Worm (Caenorhabditis elegans): ENCODE results near the gene his-60.

his-60 gene

DNA sequence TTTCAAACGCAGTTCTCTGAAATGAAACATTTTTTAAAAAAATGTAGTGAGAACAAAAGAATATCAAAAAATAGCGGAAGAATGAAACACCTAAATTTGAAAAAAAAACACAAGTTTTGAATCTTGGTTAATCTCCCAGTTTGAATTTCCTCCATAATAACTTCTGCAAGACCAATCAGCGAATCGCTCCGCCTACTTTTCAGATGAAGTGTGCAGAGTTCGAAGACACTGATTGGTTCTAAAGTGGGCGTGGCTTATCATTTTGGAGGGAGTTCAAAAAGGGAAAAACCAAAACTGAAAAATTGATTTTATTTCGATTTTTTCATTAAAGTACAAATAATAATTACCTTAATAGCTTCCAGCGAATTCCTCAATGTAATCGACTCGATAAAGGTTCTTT, 23.0 kb upstream of the his-60 start:
- TF ChIP-seq elt-3 (tag; optimal IDR thresholded peaks at IDR 0.05), result no peak
- no peak for TF ChIP-seq unc-62 (GFP tag; optimal IDR thresholded peaks at IDR 0.05)
- TF ChIP-seq alr-1 (tag; optimal IDR thresholded peaks at IDR 0.05), result no peak
- no peak for TF ChIP-seq R02D3.7 (tag; optimal IDR thresholded peaks at IDR 0.05)

DNA sequence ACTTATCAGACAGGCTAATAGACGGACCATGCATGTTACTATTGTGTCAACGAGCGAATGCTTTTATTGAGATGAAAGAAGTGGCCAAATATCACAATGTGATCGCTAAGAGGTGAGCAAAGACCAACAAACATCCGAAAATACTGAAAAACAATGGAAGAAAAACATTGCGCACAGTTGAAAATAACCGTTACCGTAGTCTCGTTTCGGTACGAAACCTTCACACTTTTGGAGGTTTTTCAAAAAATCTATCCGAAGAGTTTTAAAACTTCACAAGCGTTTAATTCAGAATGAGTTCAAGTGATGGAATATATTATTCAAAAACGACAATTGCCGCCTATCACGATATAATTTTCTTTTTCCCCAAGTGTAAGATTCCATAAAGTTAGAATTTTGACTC, 21.1 kb upstream of the his-60 start:
- TF ChIP-seq lin-39 (tag; optimal IDR thresholded peaks at IDR 0.05) (no peak), lsy-2 (tag; optimal IDR thresholded peaks at IDR 0.05) (peak in 1 of 2 experiments; percentile 87)

DNA sequence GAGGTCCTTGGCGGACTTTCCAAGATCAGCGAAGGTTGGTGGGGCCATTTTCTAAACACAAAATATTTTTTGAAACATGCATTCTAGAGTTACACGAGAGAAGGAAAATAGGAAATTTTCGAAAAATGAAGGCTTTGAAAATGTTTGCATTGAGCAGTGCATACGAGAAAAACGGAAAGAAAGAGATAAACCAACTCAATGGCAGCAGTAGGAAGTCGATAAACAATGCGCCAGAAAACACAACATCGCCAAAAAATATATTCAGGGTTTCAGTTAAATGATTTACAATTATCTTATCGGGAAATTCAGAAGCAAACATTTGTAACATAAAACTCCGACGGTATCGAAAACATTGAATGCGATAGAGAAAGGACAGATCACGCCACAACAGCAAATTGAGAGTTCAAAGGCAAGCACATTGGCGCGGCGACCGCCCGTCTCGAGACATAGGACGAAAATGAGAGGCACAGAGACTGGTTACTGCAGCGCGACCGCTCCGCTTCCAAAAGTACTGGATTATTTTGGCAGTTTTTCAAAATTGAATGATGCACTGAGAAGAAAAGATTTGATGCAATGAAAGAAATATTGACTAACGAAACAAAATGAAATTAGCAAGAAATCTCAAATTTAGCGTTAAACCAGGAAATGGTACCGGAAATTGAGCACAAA, 20.2 kb upstream of the his-60 start, which contains the start of the genes vdac-1 and R05G6.5:
vdac-1 (minus strand) TSS at position 51 of the 669 bp plus-strand sequence.
R05G6.5 (plus strand) TSS at position 527 of the 669 bp plus-strand sequence.
- TF ChIP-seq ztf-1 (GFP tag; conservative IDR thresholded peaks at IDR 0.05) (no peak), peb-1 (tag; optimal IDR thresholded peaks at IDR 0.05) (no peak), C34F6.9 (tag; optimal IDR thresholded peaks at IDR 0.05) (peak; percentile 77), nhr-10 (tag; optimal IDR thresholded peaks at IDR 0.05) (no peak), nhr-23 (tag; optimal IDR thresholded peaks at IDR 0.05) (no peak), nhr-21 (tag; optimal IDR thresholded peaks at IDR 0.05) (peak; percentile 74), nhr-25 (tag; optimal IDR thresholded peaks at IDR 0.05) (peak; percentile 77), nhr-77 (tag; optimal IDR thresholded peaks at IDR 0.05) (no peak), gmeb-1 (tag; optimal IDR thresholded peaks at IDR 0.05) (peak; percentile 89), lsy-2 (tag; optimal IDR thresholded peaks at IDR 0.05) (peak; percentile 49 to 86), nhr-12 (tag; optimal IDR thresholded peaks at IDR 0.05) (no peak), dmd-4 (tag; optimal IDR thresholded peaks at IDR 0.05) (no peak), nhr-237 (tag; optimal IDR thresholded peaks at IDR 0.05) (no peak), egl-27 (tag; optimal IDR thresholded peaks at IDR 0.05) (peak; percentile 42), nhr-11 (tag; optimal IDR thresholded peaks at IDR 0.05) (no peak), crh-2 (tag; optimal IDR thresholded peaks at IDR 0.05) (peak; percentile 92), lin-13 (GFP tag; optimal IDR thresholded peaks at IDR 0.05) (peak; percentile 80), mdl-1 (tag; optimal IDR thresholded peaks at IDR 0.05) (peak; percentile 16 to 61), Y55F3AM.14 (GFP tag; optimal IDR thresholded peaks at IDR 0.05) (no peak), blmp-1 (tag; optimal IDR thresholded peaks at IDR 0.05; ENCODE audit: insufficient read depth) (peak; percentile 57), sem-4 (tag; optimal IDR thresholded peaks at IDR 0.05) (peak; percentile 42), snpc-4 (tag; optimal IDR thresholded peaks at IDR 0.05) (peak; percentile 44), sma-9 (GFP tag; optimal IDR thresholded peaks at IDR 0.05) (peak; percentile 59), sma-9 (tag; optimal IDR thresholded peaks at IDR 0.05) (no peak), unc-55 (GFP tag; optimal IDR thresholded peaks at IDR 0.05) (peak; percentile 85), unc-62 (GFP tag; optimal IDR thresholded peaks at IDR 0.05) (no peak), zag-1 (tag; optimal IDR thresholded peaks at IDR 0.05) (peak; percentile 70), ZK546.5 (tag; optimal IDR thresholded peaks at IDR 0.05) (no peak), ztf-4 (tag; optimal IDR thresholded peaks at IDR 0.05) (peak; percentile 51), nhr-129 (tag; optimal IDR thresholded peaks at IDR 0.05) (peak; percentile 87), ceh-16 (tag; optimal IDR thresholded peaks at IDR 0.05) (peak; percentile 27), mab-5 (tag; optimal IDR thresholded peaks at IDR 0.05) (no peak), R02D3.7 (tag; optimal IDR thresholded peaks at IDR 0.05) (no peak), ztf-11 (tag; optimal IDR thresholded peaks at IDR 0.05) (no peak), unc-39 (tag; optimal IDR thresholded peaks at IDR 0.05) (no peak), elt-3 (tag; optimal IDR thresholded peaks at IDR 0.05) (no peak), nhr-6 (tag; optimal IDR thresholded peaks at IDR 0.05) (peak; percentile 25), elt-1 (tag; optimal IDR thresholded peaks at IDR 0.05) (no peak), ama-1 (optimal IDR thresholded peaks at IDR 0.05) (peak; percentile 80), skn-1 (tag; optimal IDR thresholded peaks at IDR 0.05) (no peak), alr-1 (tag; optimal IDR thresholded peaks at IDR 0.05) (no peak), aly-2 (tag; optimal IDR thresholded peaks at IDR 0.05) (no peak), ceh-82 (tag; optimal IDR thresholded peaks at IDR 0.05) (no peak), mbf-1 (tag; optimal IDR thresholded peaks at IDR 0.05) (no peak), lin-39 (tag; optimal IDR thresholded peaks at IDR 0.05) (no peak), lin-11 (tag; optimal IDR thresholded peaks at IDR 0.05) (peak; percentile 57), sma-3 (GFP tag; optimal IDR thresholded peaks at IDR 0.05) (peak; percentile 86), fos-1 (tag; optimal IDR thresholded peaks at IDR 0.05) (peak; percentile 88), F13H6.1 (tag; optimal IDR thresholded peaks at IDR 0.05) (peak; percentile 81)

Measured in whole organism, L2 larva.